Worm (Caenorhabditis elegans): ENCODE data around the gene C39B5.14.

DNA sequence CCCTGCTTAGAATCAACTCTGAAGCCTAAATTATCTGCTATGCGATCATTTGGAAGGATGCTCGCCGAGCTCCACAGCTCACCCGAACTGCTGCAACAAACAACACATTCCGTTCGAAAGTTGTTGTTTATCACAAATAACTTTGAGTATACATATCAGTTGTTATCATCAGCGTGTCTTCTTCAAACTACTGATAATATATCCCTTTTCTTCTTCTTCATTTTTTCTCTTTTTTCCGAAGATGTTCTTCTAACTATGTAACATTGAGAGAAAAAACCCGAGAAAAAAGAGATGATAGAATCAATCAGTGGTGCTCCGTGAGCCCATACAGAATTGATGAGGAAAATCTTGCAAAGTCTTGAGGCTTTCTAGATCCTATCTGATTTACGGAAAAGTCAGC is 40.7 kb upstream of the C39B5.14 start:
- TF ChIP-seq nhr-12 (tag; optimal IDR thresholded peaks at IDR 0.05) (no peak), lin-13 (tag; optimal IDR thresholded peaks at IDR 0.05) (no peak), unc-39 (tag; optimal IDR thresholded peaks at IDR 0.05) (no peak), nhr-2 (tag; optimal IDR thresholded peaks at IDR 0.05) (no peak), elt-3 (tag; optimal IDR thresholded peaks at IDR 0.05) (no peak)
